Worm (Caenorhabditis elegans) whole organism, dauer: ENCODE data around the gene T19C3.4.

Experiments used
- unc-62 ChIP-seq: sonication (generic microtip); optimal IDR thresholded peaks from 2 replicates; lab custom pipeline; 2017; ENCODE audit warnings: missing biosample characterization, missing genetic modification reagents, missing genetic modification characterization

T19C3.4 gene

ce11 chrIII:595449-595848, 24.6 kb downstream of the T19C3.4 start:
- no peak for TF ChIP-seq unc-62 (GFP tag; lab: Kevin White, UChicago)

- no peak for TF ChIP-seq unc-62 (GFP tag; lab: Kevin White, UChicago)
Observed at ce11 chrIII:587009-587408, 33.0 kb downstream of the T19C3.4 start, which contains the start of gene helq-1. helq-1 (minus strand) TSS chrIII:587109.

- no peak for TF ChIP-seq unc-62 (GFP tag; lab: Kevin White, UChicago)
Observed at ce11 chrIII:577467-577866, 42.6 kb downstream of the T19C3.4 start, which contains the start of gene gtf-2H5. gtf-2H5 (minus strand) TSS chrIII:577567.

ce11 chrIII:576555-576954, 43.5 kb downstream of the T19C3.4 start:
- TF ChIP-seq unc-62 (GFP tag; lab: Kevin White, UChicago): no peak

ce11 chrIII:568815-569214, 51.2 kb downstream of the T19C3.4 start:
- TF ChIP-seq unc-62 (GFP tag; lab: Kevin White, UChicago): no peak
